Worm (Caenorhabditis elegans): Measurements from ENCODE around the gene nhr-159.
A peak's percentile ranks its signal among the peaks of the same experiment; 100 is the strongest.

The nhr-159 gene

DNA sequence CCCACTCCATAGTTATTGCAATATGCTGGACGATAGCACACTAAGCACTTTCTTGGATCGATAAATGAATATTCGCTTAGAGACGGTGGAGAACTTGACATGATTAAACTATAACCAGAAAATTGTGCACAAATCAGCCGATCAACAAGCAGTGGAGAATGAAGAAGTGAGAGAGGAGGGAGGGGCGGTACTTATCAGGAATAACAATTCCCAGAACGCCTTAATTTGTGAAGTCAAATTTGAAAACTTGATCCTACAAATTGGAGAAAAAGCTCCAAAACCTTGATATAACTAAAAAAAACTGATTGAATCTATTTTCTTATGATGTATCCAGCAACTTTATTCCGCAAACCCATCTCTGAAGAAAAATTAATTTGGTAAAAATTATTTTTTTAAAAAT lies at the start of gene nhr-159:
Gene nhr-159, minus strand, starts transcription at position 101 of the 400 bp plus-strand sequence.
- TF ChIP-seq tab-1 (GFP tag; IDR thresholded peaks at IDR 0.05): no peak
- TF ChIP-seq med-1 (GFP tag; optimal IDR thresholded peaks at IDR 0.05; ENCODE audit: insufficient read depth): no peak
- TF ChIP-seq ztf-29 (GFP tag; IDR thresholded peaks at IDR 0.05): no peak
- TF ChIP-seq ztf-23 (GFP tag; IDR thresholded peaks at IDR 0.05): no peak

DNA sequence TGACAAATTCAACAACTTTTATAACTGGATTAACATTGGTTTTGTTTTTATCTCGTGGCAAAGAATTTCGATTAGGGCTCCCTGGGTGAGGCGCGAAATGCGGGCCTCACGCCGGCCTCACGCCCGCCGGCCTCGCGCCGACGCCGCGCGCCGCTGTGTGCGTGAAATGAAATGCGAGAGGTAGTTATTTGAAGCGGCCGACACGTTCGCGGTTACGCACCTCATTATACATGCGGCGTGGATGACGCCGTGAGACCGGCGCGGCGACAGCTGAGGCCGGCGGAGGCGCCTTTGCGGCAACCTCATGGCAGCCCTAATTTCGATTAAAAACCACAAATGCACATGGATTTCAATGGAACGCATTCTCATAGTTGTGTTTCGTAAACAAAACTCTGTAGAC lies 49.4 kb upstream of the nhr-159 start:
- TF ChIP-seq ref-1 (GFP tag; conservative IDR thresholded peaks at IDR 0.05) (no peak), klf-2 (GFP tag; conservative IDR thresholded peaks at IDR 0.05) (0 out of 2 replicates have a peak, but pooled peaks have one; percentile 42), tab-1 (GFP tag; IDR thresholded peaks at IDR 0.05) (no peak)

DNA sequence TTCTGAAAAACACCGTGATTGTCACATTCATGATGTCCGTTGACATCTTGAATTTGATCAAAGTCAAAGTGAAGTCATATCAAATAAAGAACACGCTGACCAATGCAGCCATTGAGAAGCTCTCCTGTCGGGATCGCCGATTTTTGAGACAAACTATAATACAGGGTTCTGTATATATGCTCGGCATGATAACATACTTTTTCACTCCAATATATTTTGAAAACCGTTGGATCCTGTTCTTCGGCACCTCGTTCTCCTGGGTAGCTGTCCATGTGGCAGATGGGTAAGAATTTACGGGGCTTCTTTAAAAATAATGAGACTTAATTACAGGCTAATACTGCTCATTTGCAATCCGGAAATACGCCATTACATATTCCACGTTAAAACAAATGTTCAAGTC lies 44.4 kb upstream of the nhr-159 start:
- TF ChIP-seq klf-2 (GFP tag; conservative IDR thresholded peaks at IDR 0.05): no peak
- no peak for TF ChIP-seq ztf-23 (GFP tag; IDR thresholded peaks at IDR 0.05)
- TF ChIP-seq flt-1 (GFP tag; IDR thresholded peaks at IDR 0.05): no peak
- no peak for TF ChIP-seq med-1 (GFP tag; optimal IDR thresholded peaks at IDR 0.05; ENCODE audit: insufficient read depth)

DNA sequence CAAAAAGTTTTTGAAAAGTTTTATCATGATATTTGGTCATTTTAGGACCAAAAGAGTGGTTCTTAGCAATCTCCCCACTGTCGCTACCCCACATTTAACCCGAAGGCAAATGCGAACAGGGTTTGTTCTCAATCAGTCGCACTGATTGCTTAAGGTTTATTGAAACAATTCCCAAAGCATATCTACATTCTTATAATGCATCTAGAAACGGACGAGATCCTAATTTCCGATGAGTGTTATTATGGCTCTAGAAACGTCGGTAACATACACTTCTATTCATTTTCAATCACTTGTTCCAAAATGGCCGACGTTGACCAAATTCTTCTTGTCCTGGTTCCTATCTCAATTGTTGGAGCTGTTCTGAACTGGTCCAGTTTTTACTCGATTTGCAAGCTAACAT lies 43.5 kb upstream of the nhr-159 start, which contains the start of gene srx-65:
Gene srx-65, plus strand, starts transcription at position 301 of the 400 bp plus-strand sequence.
- TF ChIP-seq med-1 (GFP tag; optimal IDR thresholded peaks at IDR 0.05; ENCODE audit: insufficient read depth) (no peak), klf-2 (GFP tag; conservative IDR thresholded peaks at IDR 0.05) (no peak), cog-1 (tag; optimal IDR thresholded peaks at IDR 0.05) (no peak), ztf-23 (GFP tag; IDR thresholded peaks at IDR 0.05) (no peak), tab-1 (GFP tag; IDR thresholded peaks at IDR 0.05) (no peak), T22C8.4 (GFP tag; IDR thresholded peaks at IDR 0.05) (no peak), flt-1 (GFP tag; IDR thresholded peaks at IDR 0.05) (no peak), ref-1 (GFP tag; conservative IDR thresholded peaks at IDR 0.05) (no peak), ztf-29 (GFP tag; IDR thresholded peaks at IDR 0.05) (no peak)

DNA sequence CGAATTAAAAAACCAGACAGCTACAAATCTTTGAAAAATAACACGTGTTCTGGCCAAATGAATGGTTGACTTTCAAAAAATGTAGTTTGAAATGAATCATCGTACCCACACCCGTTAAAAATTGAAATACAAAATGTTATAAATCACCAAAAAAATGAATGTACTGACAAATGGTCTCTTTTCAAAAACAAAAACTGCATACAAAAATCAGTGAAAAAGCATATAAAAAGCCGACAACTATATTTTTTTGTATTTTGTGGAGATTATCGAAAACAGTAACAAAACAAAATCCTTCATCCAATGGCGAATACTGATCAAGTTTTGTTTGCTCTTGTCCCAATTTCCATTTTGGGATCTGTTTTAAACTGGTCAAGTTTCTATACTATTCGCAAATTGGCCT lies 41.2 kb upstream of the nhr-159 start, which contains the start of gene srx-66:
Gene srx-66, plus strand, starts transcription at position 301 of the 400 bp plus-strand sequence.
- no peak for TF ChIP-seq tab-1 (GFP tag; IDR thresholded peaks at IDR 0.05)
- no peak for TF ChIP-seq ref-1 (GFP tag; conservative IDR thresholded peaks at IDR 0.05)
- no peak for TF ChIP-seq flt-1 (GFP tag; IDR thresholded peaks at IDR 0.05)
- TF ChIP-seq med-1 (GFP tag; optimal IDR thresholded peaks at IDR 0.05; ENCODE audit: insufficient read depth): no peak
- no peak for TF ChIP-seq ztf-29 (GFP tag; IDR thresholded peaks at IDR 0.05)
- no peak for TF ChIP-seq cog-1 (tag; optimal IDR thresholded peaks at IDR 0.05)
- TF ChIP-seq T22C8.4 (GFP tag; IDR thresholded peaks at IDR 0.05): no peak
- TF ChIP-seq klf-2 (GFP tag; conservative IDR thresholded peaks at IDR 0.05): no peak
- no peak for TF ChIP-seq ztf-23 (GFP tag; IDR thresholded peaks at IDR 0.05)

DNA sequence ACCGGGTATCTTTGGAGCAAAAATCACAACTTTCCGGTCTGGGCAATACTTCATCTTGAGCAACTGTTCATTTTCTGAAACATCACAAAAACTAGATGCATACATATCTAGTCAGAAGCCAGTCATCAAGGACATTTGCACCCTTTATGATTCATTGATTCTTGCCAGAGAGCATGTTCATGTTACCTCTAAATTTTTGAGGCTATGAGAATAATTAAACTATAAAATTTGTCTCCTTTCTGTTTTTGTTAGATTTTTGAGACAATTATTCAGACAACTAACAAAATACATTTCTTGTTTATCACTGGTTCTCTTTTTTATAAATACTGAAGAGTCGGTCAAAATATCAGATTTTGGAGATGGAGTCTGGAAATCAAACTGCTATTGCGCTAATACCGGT lies 38.4 kb upstream of the nhr-159 start, which contains the start of gene srx-67:
Gene srx-67, plus strand, starts transcription at position 301 of the 400 bp plus-strand sequence.
- TF ChIP-seq ztf-23 (GFP tag; IDR thresholded peaks at IDR 0.05) (no peak), med-1 (GFP tag; optimal IDR thresholded peaks at IDR 0.05; ENCODE audit: insufficient read depth) (no peak), klf-2 (GFP tag; conservative IDR thresholded peaks at IDR 0.05) (no peak), cog-1 (tag; optimal IDR thresholded peaks at IDR 0.05) (no peak), ztf-29 (GFP tag; IDR thresholded peaks at IDR 0.05) (no peak), tab-1 (GFP tag; IDR thresholded peaks at IDR 0.05) (no peak), ref-1 (GFP tag; conservative IDR thresholded peaks at IDR 0.05) (no peak), T22C8.4 (GFP tag; IDR thresholded peaks at IDR 0.05) (no peak), flt-1 (GFP tag; IDR thresholded peaks at IDR 0.05) (no peak)

DNA sequence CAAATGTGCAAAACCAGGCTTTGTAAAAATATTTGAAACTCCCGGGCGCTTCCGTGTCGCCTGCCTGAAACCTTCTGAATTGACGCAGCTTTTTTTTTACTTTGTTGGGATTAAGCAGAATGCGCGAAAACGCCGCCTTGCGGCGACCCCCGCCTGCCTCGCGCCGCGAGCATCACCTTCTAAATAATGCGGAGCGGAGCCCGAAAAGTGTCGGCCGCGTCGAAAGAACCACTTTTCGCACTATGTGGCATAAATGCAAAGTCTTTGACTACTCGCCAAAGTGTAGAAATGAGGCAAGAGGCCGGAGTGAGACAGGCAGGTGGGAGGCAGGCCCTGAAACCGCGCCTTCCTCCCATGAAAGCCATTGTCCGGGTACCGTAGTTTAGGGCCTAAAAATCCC lies 35.0 kb upstream of the nhr-159 start:
- TF ChIP-seq flt-1 (GFP tag; IDR thresholded peaks at IDR 0.05) (no peak), tab-1 (GFP tag; IDR thresholded peaks at IDR 0.05) (no peak), T22C8.4 (GFP tag; IDR thresholded peaks at IDR 0.05) (no peak), ztf-29 (GFP tag; IDR thresholded peaks at IDR 0.05) (no peak), ref-1 (GFP tag; conservative IDR thresholded peaks at IDR 0.05) (no peak), ztf-23 (GFP tag; IDR thresholded peaks at IDR 0.05) (no peak), med-1 (GFP tag; optimal IDR thresholded peaks at IDR 0.05; ENCODE audit: insufficient read depth) (no peak), klf-2 (GFP tag; conservative IDR thresholded peaks at IDR 0.05) (no peak), cog-1 (tag; optimal IDR thresholded peaks at IDR 0.05) (no peak)

DNA sequence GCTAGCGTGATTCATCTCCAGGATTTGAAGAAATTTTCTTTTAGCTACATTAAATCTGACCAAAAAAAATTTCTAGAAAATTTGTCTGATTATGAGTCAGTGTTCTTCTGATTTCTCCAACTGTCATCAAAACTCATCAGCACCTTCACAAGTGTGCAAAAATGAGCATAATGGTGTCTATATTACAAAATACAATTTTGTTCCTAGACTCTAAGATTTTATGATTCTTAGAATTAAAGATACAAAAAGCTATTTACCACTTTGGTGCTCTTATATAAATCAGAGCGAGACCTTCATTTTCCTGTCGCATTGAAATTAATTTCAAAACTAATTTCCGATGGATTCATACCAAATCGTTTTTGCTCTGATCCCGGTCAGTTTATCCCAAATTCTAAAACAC lies 34.3 kb upstream of the nhr-159 start, which contains the start of gene srx-68:
Gene srx-68, plus strand, starts transcription at position 301 of the 400 bp plus-strand sequence.
- TF ChIP-seq med-1 (GFP tag; optimal IDR thresholded peaks at IDR 0.05; ENCODE audit: insufficient read depth) (no peak), T22C8.4 (GFP tag; IDR thresholded peaks at IDR 0.05) (no peak), ref-1 (GFP tag; conservative IDR thresholded peaks at IDR 0.05) (no peak), ztf-29 (GFP tag; IDR thresholded peaks at IDR 0.05) (no peak), klf-2 (GFP tag; conservative IDR thresholded peaks at IDR 0.05) (no peak), tab-1 (GFP tag; IDR thresholded peaks at IDR 0.05) (no peak), ztf-23 (GFP tag; IDR thresholded peaks at IDR 0.05) (no peak), cog-1 (tag; optimal IDR thresholded peaks at IDR 0.05) (no peak)

DNA sequence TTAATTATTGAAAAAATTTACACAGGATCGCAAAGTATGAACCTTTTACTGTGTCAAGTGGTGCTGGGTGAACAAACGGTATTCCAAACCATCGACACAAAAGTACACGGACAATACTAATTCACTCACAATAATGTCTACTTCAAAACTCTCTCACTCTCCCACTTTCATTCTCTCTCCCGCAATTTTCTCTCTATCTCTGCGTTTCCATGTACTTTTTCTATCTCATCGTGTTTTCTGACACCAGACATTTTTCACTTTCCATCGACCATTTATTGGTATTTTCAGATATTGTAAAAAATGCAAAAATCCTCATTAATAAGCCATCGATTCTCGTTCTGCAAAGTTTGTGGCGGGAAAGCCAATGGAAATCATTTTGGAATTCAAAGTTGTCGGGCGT lies 27.7 kb upstream of the nhr-159 start, which contains the start of gene nhr-156:
Gene nhr-156, plus strand, starts transcription at position 266 of the 400 bp plus-strand sequence.
- TF ChIP-seq ztf-29 (GFP tag; IDR thresholded peaks at IDR 0.05) (no peak), ztf-23 (GFP tag; IDR thresholded peaks at IDR 0.05) (no peak), cog-1 (tag; optimal IDR thresholded peaks at IDR 0.05) (no peak), tab-1 (GFP tag; IDR thresholded peaks at IDR 0.05) (no peak), ref-1 (GFP tag; conservative IDR thresholded peaks at IDR 0.05) (no peak), T22C8.4 (GFP tag; IDR thresholded peaks at IDR 0.05) (no peak), flt-1 (GFP tag; IDR thresholded peaks at IDR 0.05) (no peak), med-1 (GFP tag; optimal IDR thresholded peaks at IDR 0.05; ENCODE audit: insufficient read depth) (no peak), klf-2 (GFP tag; conservative IDR thresholded peaks at IDR 0.05) (no peak)

DNA sequence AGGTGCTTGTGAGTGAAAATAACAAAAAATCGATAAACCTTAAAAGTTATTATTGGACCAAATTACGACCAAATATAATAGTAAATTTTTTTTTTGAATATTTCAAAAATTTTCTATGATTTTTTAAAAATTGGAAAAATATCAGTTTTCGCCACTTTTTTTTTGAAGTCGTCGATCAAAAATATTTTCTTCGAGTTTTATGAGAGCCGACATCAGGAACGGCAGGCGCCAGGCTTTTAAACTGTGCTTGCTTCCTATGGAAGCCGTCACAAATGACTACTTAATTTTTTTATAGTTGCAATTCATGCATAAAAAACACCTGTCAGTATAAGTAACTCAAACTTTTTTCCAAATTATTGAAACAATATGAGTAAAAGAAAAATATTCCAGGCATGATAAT lies 25.3 kb upstream of the nhr-159 start:
- TF ChIP-seq tab-1 (GFP tag; IDR thresholded peaks at IDR 0.05) (no peak), ref-1 (GFP tag; conservative IDR thresholded peaks at IDR 0.05) (no peak), T22C8.4 (GFP tag; IDR thresholded peaks at IDR 0.05) (no peak), ztf-23 (GFP tag; IDR thresholded peaks at IDR 0.05) (no peak), cog-1 (tag; optimal IDR thresholded peaks at IDR 0.05) (no peak), flt-1 (GFP tag; IDR thresholded peaks at IDR 0.05) (no peak), ztf-29 (GFP tag; IDR thresholded peaks at IDR 0.05) (no peak), klf-2 (GFP tag; conservative IDR thresholded peaks at IDR 0.05) (no peak), med-1 (GFP tag; optimal IDR thresholded peaks at IDR 0.05; ENCODE audit: insufficient read depth) (no peak)

Measured in whole organism, midembryonic.